Worm (Caenorhabditis elegans) whole organism, L3 larva: Measurements from ENCODE around the gene nhr-171.

Source experiments
- R02D3.7 ChIP-seq: fragments of 150-350 bp; optimal IDR thresholded peaks from 2 replicates; lab custom pipeline; 2014; ENCODE audit warnings: missing biosample characterization, missing genetic modification characterization
- ZK546.5 ChIP-seq: sonication (generic microtip); optimal IDR thresholded peaks from 2 replicates; lab custom pipeline; 2017; ENCODE audit warnings: missing biosample characterization, missing genetic modification characterization
- aly-2 ChIP-seq: fragments of 150-350 bp; optimal IDR thresholded peaks from 2 replicates; lab custom pipeline; 2014; ENCODE audit warnings: missing biosample characterization, missing genetic modification characterization
- ama-1 ChIP-seq: fragments of 150-350 bp; optimal IDR thresholded peaks from 2 replicates; lab custom pipeline; 2018
- ceh-28 ChIP-seq: fragments of 150-350 bp; optimal IDR thresholded peaks from 2 replicates; lab custom pipeline; 2014; ENCODE audit warnings: missing biosample characterization, missing genetic modification reagents, missing genetic modification characterization
- ceh-82 ChIP-seq: fragments of 150-350 bp; optimal IDR thresholded peaks from 2 replicates; lab custom pipeline; 2014; ENCODE audit warnings: missing biosample characterization, missing genetic modification characterization
- daf-12 ChIP-seq: fragments of 150-350 bp; optimal IDR thresholded peaks from 2 replicates; lab custom pipeline; 2014; ENCODE audit warnings: missing biosample characterization, missing genetic modification reagents, missing genetic modification characterization
- egl-5 ChIP-seq: fragments of 150-350 bp; optimal IDR thresholded peaks from 2 replicates; lab custom pipeline; 2017; ENCODE audit warnings: missing biosample characterization, missing genetic modification reagents, missing genetic modification characterization, inconsistent platforms
- eor-1 ChIP-seq, 2 experiments: fragments of 150-350 bp; optimal IDR thresholded peaks; 2 replicates each; lab custom pipeline; 2014 to 2018; ENCODE audit warnings: missing biosample characterization in 2 of 2, missing genetic modification characterization in 2 of 2
- fkh-10 ChIP-seq: sonication (generic microtip); optimal IDR thresholded peaks from 2 replicates; lab custom pipeline; 2017; ENCODE audit warnings: missing biosample characterization, missing genetic modification reagents, missing genetic modification characterization
- hmg-11 ChIP-seq: sonication (generic microtip); optimal IDR thresholded peaks from 2 replicates; lab custom pipeline; 2016; ENCODE audit warnings: missing genetic modification characterization, missing compliant biosample characterization
- jun-1 ChIP-seq: fragments of 150-350 bp; optimal IDR thresholded peaks from 2 replicates; lab custom pipeline; 2014; ENCODE audit warnings: missing biosample characterization, missing genetic modification reagents, missing genetic modification characterization
- lin-15B ChIP-seq: fragments of 150-350 bp; optimal IDR thresholded peaks from 2 replicates; lab custom pipeline; 2014; ENCODE audit warnings: missing biosample characterization, missing genetic modification characterization
- lin-39 ChIP-seq: fragments of 150-350 bp; optimal IDR thresholded peaks from 2 replicates; lab custom pipeline; 2018; ENCODE audit warnings: missing biosample characterization, missing genetic modification reagents, missing genetic modification characterization
- lsy-12 ChIP-seq: sonication (generic microtip); optimal IDR thresholded peaks from 2 replicates; lab custom pipeline; 2016; ENCODE audit warnings: mild to moderate bottlenecking, missing genetic modification characterization, missing compliant biosample characterization
- mdl-1 ChIP-seq: fragments of 150-350 bp; optimal IDR thresholded peaks from 2 replicates; lab custom pipeline; 2014; ENCODE audit warnings: missing biosample characterization, missing genetic modification characterization
- mml-1 ChIP-seq: fragments of 150-350 bp; sonication (generic microtip); optimal IDR thresholded peaks from 3 replicates; lab custom pipeline; 2014; ENCODE audit warnings: missing biosample characterization, missing genetic modification characterization
- nfya-1 ChIP-seq: sonication (generic microtip); optimal IDR thresholded peaks from 2 replicates; lab custom pipeline; 2017; ENCODE audit warnings: missing genetic modification characterization, mild to moderate bottlenecking, missing compliant biosample characterization, antibody characterized with exemption, moderate library complexity; ENCODE audit not compliant: insufficient read depth
- nhr-11 ChIP-seq: fragments of 150-350 bp; optimal IDR thresholded peaks from 2 replicates; lab custom pipeline; 2014; ENCODE audit warnings: missing biosample characterization, missing genetic modification characterization
- nhr-12 ChIP-seq: fragments of 150-350 bp; optimal IDR thresholded peaks from 2 replicates; lab custom pipeline; 2014; ENCODE audit warnings: missing biosample characterization, missing genetic modification characterization
- nhr-23 ChIP-seq: fragments of 150-350 bp; optimal IDR thresholded peaks from 2 replicates; lab custom pipeline; 2014; ENCODE audit warnings: missing biosample characterization, missing genetic modification reagents, missing genetic modification characterization
- nhr-237 ChIP-seq: fragments of 150-350 bp; optimal IDR thresholded peaks from 2 replicates; lab custom pipeline; 2014; ENCODE audit warnings: missing biosample characterization, missing genetic modification characterization
- nhr-25 ChIP-seq: sonication (generic microtip); optimal IDR thresholded peaks from 2 replicates; lab custom pipeline; 2017; ENCODE audit warnings: missing biosample characterization, missing genetic modification characterization
- nhr-28 ChIP-seq: fragments of 150-350 bp; optimal IDR thresholded peaks from 2 replicates; lab custom pipeline; 2014; ENCODE audit warnings: missing biosample characterization, missing genetic modification characterization
- nhr-43 ChIP-seq: sonication (generic microtip); optimal IDR thresholded peaks from 2 replicates; lab custom pipeline; 2016; ENCODE audit warnings: mild to moderate bottlenecking, missing genetic modification characterization, missing compliant biosample characterization; ENCODE audit not compliant: poor library complexity, severe bottlenecking
- pqm-1 ChIP-seq: fragments of 150-350 bp; optimal IDR thresholded peaks from 2 replicates; lab custom pipeline; 2017; ENCODE audit warnings: missing biosample characterization, missing genetic modification characterization, inconsistent platforms
- sea-2 ChIP-seq: fragments of 150-350 bp; sonication (generic microtip); optimal IDR thresholded peaks from 4 replicates; lab custom pipeline; 2014; ENCODE audit warnings: missing biosample characterization, missing genetic modification reagents, missing genetic modification characterization
- snpc-4 ChIP-seq: fragments of 150-350 bp; optimal IDR thresholded peaks from 2 replicates; lab custom pipeline; 2014; ENCODE audit warnings: missing biosample characterization, missing genetic modification characterization
- tbx-2 ChIP-seq: sonication (generic microtip); optimal IDR thresholded peaks from 2 replicates; lab custom pipeline; 2016; ENCODE audit warnings: mild to moderate bottlenecking, missing genetic modification characterization, missing compliant biosample characterization
- unc-62 ChIP-seq: fragments of 150-350 bp; sonication (generic microtip); optimal IDR thresholded peaks from 4 replicates; lab custom pipeline; 2014; ENCODE audit warnings: missing biosample characterization, missing genetic modification reagents, missing genetic modification characterization
- zag-1 ChIP-seq: fragments of 150-350 bp; optimal IDR thresholded peaks from 2 replicates; lab custom pipeline; 2014; ENCODE audit warnings: missing biosample characterization, missing genetic modification characterization

The nhr-171 gene

ce11 chrV:7538018-7538417, 26.5 kb downstream of the nhr-171 start, which contains the start of gene C54F6.12:
TSS of gene C54F6.12 (minus strand) at chrV:7538118.
- no peak for TF ChIP-seq unc-62 (GFP tag; lab: Kevin White, UChicago)
- no peak for TF ChIP-seq ama-1
- no peak for TF ChIP-seq daf-12 (tag; lab: Kevin White, UChicago)
- TF ChIP-seq ceh-28 (tag; lab: Kevin White, UChicago), result no peak
- TF ChIP-seq jun-1 (tag; lab: Kevin White, UChicago), result no peak
- no peak for TF ChIP-seq nhr-237 (tag; lab: Kevin White, UChicago)
- no peak for TF ChIP-seq R02D3.7
- no peak for TF ChIP-seq zag-1 (tag; lab: Kevin White, UChicago)
- TF ChIP-seq lin-15B (tag; lab: Kevin White, UChicago), result no peak
- TF ChIP-seq lin-39 (tag; lab: Kevin White, UChicago), result no peak
- TF ChIP-seq snpc-4 (tag; lab: Kevin White, UChicago), result no peak
- no peak for TF ChIP-seq nhr-12 (tag; lab: Kevin White, UChicago)
- no peak for TF ChIP-seq nhr-25 (tag; lab: Kevin White, UChicago)
- no peak for TF ChIP-seq hmg-11 (tag; lab: Kevin White, UChicago)
- TF ChIP-seq tbx-2, result no peak
- no peak for TF ChIP-seq nfya-1 (tag; lab: Kevin White, UChicago)
- no peak for TF ChIP-seq eor-1 (tag; optimal IDR thresholded peaks at IDR 0.05; lab: Kevin White, UChicago)

- TF ChIP-seq daf-12 (tag; lab: Kevin White, UChicago) (no peak), eor-1 (tag; optimal IDR thresholded peaks at IDR 0.05; lab: Kevin White, UChicago) (no peak), nhr-25 (tag; lab: Kevin White, UChicago) (no peak), aly-2 (tag; lab: Kevin White, UChicago) (no peak), lin-39 (tag; lab: Kevin White, UChicago) (no peak), nhr-28 (tag; lab: Kevin White, UChicago) (no peak), ceh-82 (no peak), ZK546.5 (tag; lab: Kevin White, UChicago) (no peak)
Observed at ce11 chrV:7539015-7539414, 27.4 kb downstream of the nhr-171 start, which contains the start of gene srh-268. TSS of gene srh-268 (plus strand) at chrV:7539315.

ce11 chrV:7543728-7544127, 32.2 kb downstream of the nhr-171 start:
- TF ChIP-seq nhr-43 (tag; lab: Kevin White, UChicago), result peak; percentile 90
- TF ChIP-seq R02D3.7, result no peak
- TF ChIP-seq jun-1 (tag; lab: Kevin White, UChicago), result no peak
- no peak for TF ChIP-seq egl-5
- TF ChIP-seq nhr-23 (tag; lab: Kevin White, UChicago), result peak; percentile 91
- TF ChIP-seq nhr-25 (tag; lab: Kevin White, UChicago), result no peak
- TF ChIP-seq nhr-11 (tag; lab: Kevin White, UChicago), result no peak

- TF ChIP-seq lsy-12 (tag; lab: Kevin White, UChicago) (no peak), mml-1 (no peak), tbx-2 (no peak), ama-1 (no peak), sea-2 (GFP tag; lab: Kevin White, UChicago) (no peak), mdl-1 (tag; lab: Kevin White, UChicago) (no peak)
- TF ChIP-seq, all 47 proteins: peak for 0
Observed at ce11 chrV:7545187-7545586, 33.6 kb downstream of the nhr-171 start, which contains the start of the genes C54F6.19 and nhx-3. TSS of gene C54F6.19 (plus strand) at chrV:7545487. TSS of gene nhx-3 (minus strand) at chrV:7545523.

- no peak for TF ChIP-seq snpc-4 (tag; lab: Kevin White, UChicago)
- no peak for TF ChIP-seq aly-2 (tag; lab: Kevin White, UChicago)
- no peak for TF ChIP-seq fkh-10
- no peak for TF ChIP-seq pqm-1 (tag; lab: Kevin White, UChicago)
- TF ChIP-seq nhr-28 (tag; lab: Kevin White, UChicago), result no peak
- no peak for TF ChIP-seq R02D3.7
- no peak for TF ChIP-seq sea-2 (GFP tag; lab: Kevin White, UChicago)
- TF ChIP-seq nhr-25 (tag; lab: Kevin White, UChicago), result no peak
- no peak for TF ChIP-seq unc-62 (GFP tag; lab: Kevin White, UChicago)
- no peak for TF ChIP-seq jun-1 (tag; lab: Kevin White, UChicago)
- TF ChIP-seq nhr-11 (tag; lab: Kevin White, UChicago), result no peak
Observed at ce11 chrV:7547479-7547878, 35.9 kb downstream of the nhr-171 start, which contains the start of gene ftn-1. TSS of gene ftn-1 (minus strand) at chrV:7547579.
